Fruit fly (Drosophila melanogaster) whole organism, embryonic: Measurements from ENCODE around the gene Grx5.

Experiments used
- Asciz ChIP-seq: fragments of 200-800 bp; sonication (Bioruptor generic); optimal IDR thresholded peaks from 2 replicates; lab custom pipeline; 2017; ENCODE audit warnings: missing biosample characterization, mild to moderate bottlenecking, missing genetic modification characterization, missing genetic modification reagents
- CG10979 ChIP-seq: fragments of 200-800 bp; sonication (Bioruptor generic); optimal IDR thresholded peaks from 2 replicates; lab custom pipeline; 2018; ENCODE audit warnings: missing biosample characterization, mild to moderate bottlenecking, missing genetic modification characterization, moderate library complexity
- CG11696 ChIP-seq: fragments of 200-800 bp; sonication (Bioruptor generic); IDR thresholded peaks from 2 replicates; pipeline ENCODE4 v1.3.6; 2022; ENCODE audit warnings: missing biosample characterization, missing genetic modification characterization
- CG12391 ChIP-seq: fragments of 200-800 bp; sonication (Bioruptor generic); optimal IDR thresholded peaks from 3 replicates; lab custom pipeline; 2018; ENCODE audit warnings: missing biosample characterization, mild to moderate bottlenecking, missing genetic modification characterization, moderate library complexity
- CG13424 ChIP-seq: fragments of 200-800 bp; sonication (Bioruptor generic); optimal IDR thresholded peaks from 2 replicates; lab custom pipeline; 2019; ENCODE audit warnings: missing biosample characterization, mild to moderate bottlenecking, missing genetic modification characterization, moderate library complexity
- CG13624 ChIP-seq: fragments of 200-800 bp; sonication (Bioruptor generic); optimal IDR thresholded peaks from 2 replicates; lab custom pipeline; 2016; ENCODE audit warnings: missing biosample characterization, missing genetic modification characterization
- CG14014 ChIP-seq: fragments of 200-800 bp; sonication (Bioruptor generic); IDR thresholded peaks from 2 replicates; pipeline ENCODE4 v1.3.6; 2022; ENCODE audit warnings: missing biosample characterization, missing genetic modification characterization
- CG14710 ChIP-seq: fragments of 200-800 bp; sonication (Bioruptor generic); optimal IDR thresholded peaks from 3 replicates; lab custom pipeline; 2019; ENCODE audit warnings: missing biosample characterization, mild to moderate bottlenecking, missing genetic modification characterization, moderate library complexity
- CG15601 ChIP-seq: fragments of 200-800 bp; sonication (Bioruptor generic); optimal IDR thresholded peaks from 3 replicates; lab custom pipeline; 2019; ENCODE audit warnings: missing biosample characterization, mild to moderate bottlenecking, missing genetic modification characterization, moderate library complexity
- CG1602 ChIP-seq: fragments of 200-800 bp; sonication (Bioruptor generic); optimal IDR thresholded peaks from 3 replicates; lab custom pipeline; 2016; ENCODE audit warnings: missing biosample characterization, missing genetic modification characterization
- CG17328 ChIP-seq: fragments of 200-800 bp; sonication (Bioruptor generic); IDR thresholded peaks from 2 replicates; pipeline ENCODE4 v1.3.6; 2022; ENCODE audit warnings: missing biosample characterization, missing genetic modification characterization
- CG17829 ChIP-seq: fragments of 200-800 bp; optimal IDR thresholded peaks from 2 replicates; lab custom pipeline; 2019; ENCODE audit warnings: missing biosample characterization, mild to moderate bottlenecking, missing genetic modification characterization, moderate library complexity
- CG18011 ChIP-seq: fragments of 200-800 bp; sonication (Bioruptor generic); optimal IDR thresholded peaks from 2 replicates; lab custom pipeline; 2017; ENCODE audit warnings: missing biosample characterization, missing genetic modification characterization, mild to moderate bottlenecking, moderate library complexity, missing genotype
- CG18599 ChIP-seq: fragments of 200-800 bp; sonication (Bioruptor generic); optimal IDR thresholded peaks from 3 replicates; lab custom pipeline; 2017; ENCODE audit warnings: missing biosample characterization, missing genetic modification characterization, mild to moderate bottlenecking, moderate library complexity, missing genetic modification reagents
- CG18619 ChIP-seq: fragments of 200-800 bp; sonication (Bioruptor generic); optimal IDR thresholded peaks from 3 replicates; lab custom pipeline; 2017; ENCODE audit warnings: missing biosample characterization, mild to moderate bottlenecking, missing genetic modification characterization
- CG2712 ChIP-seq: fragments of 200-800 bp; optimal IDR thresholded peaks from 3 replicates; lab custom pipeline; 2019; ENCODE audit warnings: missing biosample characterization, mild to moderate bottlenecking, missing genetic modification characterization, moderate library complexity
- CG32767 ChIP-seq: fragments of 200-800 bp; sonication (Bioruptor generic); IDR thresholded peaks from 2 replicates; pipeline ENCODE4 v1.3.6; 2022; ENCODE audit warnings: missing biosample characterization, missing genetic modification characterization
- CG32772 ChIP-seq: fragments of 200-800 bp; sonication (Bioruptor generic); IDR thresholded peaks from 2 replicates; pipeline ENCODE4 v1.3.6; 2022; ENCODE audit warnings: missing biosample characterization, missing genetic modification characterization
- CG3838 ChIP-seq: fragments of 200-800 bp; sonication (Bioruptor generic); optimal IDR thresholded peaks from 3 replicates; lab custom pipeline; 2016; ENCODE audit warnings: missing biosample characterization, missing genetic modification characterization
- CG3847 ChIP-seq: fragments of 200-800 bp; sonication (Bioruptor generic); IDR thresholded peaks from 2 replicates; pipeline ENCODE4 v1.3.6; 2022; ENCODE audit warnings: missing biosample characterization, missing genetic modification characterization
- CG6765 ChIP-seq: fragments of 200-800 bp; sonication (Bioruptor generic); optimal IDR thresholded peaks from 3 replicates; lab custom pipeline; 2017; ENCODE audit warnings: missing biosample characterization, mild to moderate bottlenecking, missing genetic modification characterization
- CG7839 ChIP-seq: fragments of 200-800 bp; sonication (Bioruptor generic); optimal IDR thresholded peaks from 3 replicates; lab custom pipeline; 2018; ENCODE audit warnings: missing biosample characterization, mild to moderate bottlenecking, missing genetic modification characterization, moderate library complexity
- CoRest ChIP-seq: fragments of 200-800 bp; sonication (Bioruptor generic); optimal IDR thresholded peaks from 3 replicates; lab custom pipeline; 2018; ENCODE audit warnings: missing biosample characterization, mild to moderate bottlenecking, missing genetic modification characterization, moderate library complexity
- D19B ChIP-seq: fragments of 200-800 bp; sonication (Bioruptor generic); optimal IDR thresholded peaks from 2 replicates; lab custom pipeline; 2017; ENCODE audit warnings: missing biosample characterization, mild to moderate bottlenecking, missing genetic modification characterization
- Fer3 ChIP-seq: fragments of 200-800 bp; sonication (Bioruptor generic); optimal IDR thresholded peaks from 2 replicates; lab custom pipeline; 2018; ENCODE audit warnings: missing biosample characterization, mild to moderate bottlenecking, missing genetic modification characterization, moderate library complexity
- MBD-R2 ChIP-seq: fragments of 200-800 bp; sonication (Bioruptor generic); IDR thresholded peaks from 2 replicates; pipeline ENCODE4 v1.3.6; 2022; ENCODE audit warnings: missing biosample characterization, missing genetic modification characterization
- Nf-YB ChIP-seq: fragments of 200-800 bp; sonication (Bioruptor generic); optimal IDR thresholded peaks from 3 replicates; lab custom pipeline; 2019; ENCODE audit warnings: missing biosample characterization, mild to moderate bottlenecking, missing genetic modification characterization, moderate library complexity
- PHDP ChIP-seq: fragments of 200-800 bp; sonication (Bioruptor generic); optimal IDR thresholded peaks from 3 replicates; lab custom pipeline; 2018; ENCODE audit warnings: missing biosample characterization, mild to moderate bottlenecking, missing genetic modification characterization, moderate library complexity
- Ptx1 ChIP-seq: fragments of 200-800 bp; sonication (Bioruptor generic); IDR thresholded peaks from 2 replicates; pipeline ENCODE4 v1.3.6; 2022; ENCODE audit warnings: missing biosample characterization, missing genetic modification characterization
- Rfx ChIP-seq: fragments of 200-800 bp; sonication (Bioruptor generic); IDR thresholded peaks from 2 replicates; pipeline ENCODE4 v1.3.6; 2022; ENCODE audit warnings: missing biosample characterization, missing genetic modification characterization
- Sox100B ChIP-seq: fragments of 200-800 bp; sonication (Bioruptor generic); optimal IDR thresholded peaks from 3 replicates; lab custom pipeline; 2018; ENCODE audit warnings: missing biosample characterization, mild to moderate bottlenecking, missing genetic modification characterization
- Sox102F ChIP-seq: fragments of 200-800 bp; sonication (Bioruptor generic); optimal IDR thresholded peaks from 2 replicates; lab custom pipeline; 2018; ENCODE audit warnings: missing biosample characterization, mild to moderate bottlenecking, missing genetic modification characterization, moderate library complexity
- al ChIP-seq: fragments of 200-800 bp; sonication (Bioruptor generic); IDR thresholded peaks from 2 replicates; pipeline ENCODE4 v1.3.6; 2022; ENCODE audit warnings: missing biosample characterization, missing genetic modification characterization
- ap ChIP-seq: fragments of 200-800 bp; sonication (Bioruptor generic); IDR thresholded peaks from 2 replicates; pipeline ENCODE4 v1.3.6; 2022; ENCODE audit warnings: missing biosample characterization, missing genetic modification characterization
- caup ChIP-seq: fragments of 200-800 bp; sonication (Bioruptor generic); optimal IDR thresholded peaks from 3 replicates; lab custom pipeline; 2017; ENCODE audit warnings: missing biosample characterization, mild to moderate bottlenecking, missing genetic modification characterization, moderate library complexity; ENCODE audit not compliant: severe bottlenecking
- cwo ChIP-seq: fragments of 200-800 bp; sonication (Bioruptor generic); optimal IDR thresholded peaks from 3 replicates; lab custom pipeline; 2017; ENCODE audit warnings: missing biosample characterization, missing genetic modification characterization, mild to moderate bottlenecking, moderate library complexity, missing genetic modification reagents
- dpn ChIP-seq, 2 experiments: fragments of 200-800 bp; sonication (Bioruptor generic); optimal IDR thresholded peaks; 3 replicates each; lab custom pipeline; 2016; ENCODE audit warnings: missing biosample characterization in 2 of 2, missing genetic modification characterization in 2 of 2
- gem ChIP-seq: fragments of 200-800 bp; sonication (Bioruptor generic); optimal IDR thresholded peaks from 2 replicates; lab custom pipeline; 2019; ENCODE audit warnings: missing biosample characterization, mild to moderate bottlenecking, missing genetic modification characterization, moderate library complexity
- gfzf ChIP-seq: fragments of 200-800 bp; sonication (Bioruptor generic); optimal IDR thresholded peaks from 2 replicates; lab custom pipeline; 2016; ENCODE audit warnings: missing biosample characterization, mild to moderate bottlenecking, missing genetic modification characterization, moderate library complexity
- grau ChIP-seq: fragments of 200-800 bp; optimal IDR thresholded peaks from 3 replicates; lab custom pipeline; 2019; ENCODE audit warnings: missing biosample characterization, mild to moderate bottlenecking, missing genetic modification characterization, moderate library complexity
- hth ChIP-seq: fragments of >200 bp; optimal IDR thresholded peaks from 2 replicates; lab custom pipeline; 2017; ENCODE audit warnings: inconsistent platforms
- ind ChIP-seq: fragments of 200-800 bp; sonication (Bioruptor generic); optimal IDR thresholded peaks from 3 replicates; lab custom pipeline; 2016; ENCODE audit warnings: missing biosample characterization, missing genetic modification characterization
- lilli ChIP-seq: fragments of 200-800 bp; sonication (Bioruptor generic); optimal IDR thresholded peaks from 3 replicates; lab custom pipeline; 2016; ENCODE audit warnings: missing biosample characterization, missing genetic modification characterization
- lmd ChIP-seq: fragments of 200-800 bp; sonication (Bioruptor generic); IDR thresholded peaks from 2 replicates; pipeline ENCODE4 v1.3.6; 2022; ENCODE audit warnings: missing biosample characterization, missing genetic modification characterization
- odd ChIP-seq: fragments of 200-800 bp; sonication (Bioruptor generic); optimal IDR thresholded peaks from 2 replicates; lab custom pipeline; 2017; ENCODE audit warnings: missing biosample characterization, mild to moderate bottlenecking, missing genetic modification characterization
- pan ChIP-seq, 4 experiments: fragments of >200 bp in 3 of 4; fragments of 200-800 bp in 1 of 4; sonication (Bioruptor generic) in 1 of 4; optimal IDR thresholded peaks in 3 of 4; IDR thresholded peaks in 1 of 4; 2 replicates each; pipeline versions ENCODE4 v1.3.6 to Lab custom; 2017 to 2022; ENCODE audit warnings: missing biosample characterization in 2 of 4, missing genetic modification characterization in 2 of 4, mixed read lengths in 1 of 4
- row ChIP-seq: fragments of 200-800 bp; sonication (Bioruptor generic); IDR thresholded peaks from 3 replicates; pipeline ENCODE4 v1.3.6; 2022; ENCODE audit warnings: missing biosample characterization, missing genetic modification characterization
- sisA ChIP-seq: fragments of 200-800 bp; sonication (Bioruptor generic); IDR thresholded peaks from 2 replicates; pipeline ENCODE4 v1.3.6; 2022; ENCODE audit warnings: missing biosample characterization, missing genetic modification characterization

Gene Grx5

dm6 chrX:14840417-14840872 is 2.4 kb upstream of the Grx5 start (continued):
- TF ChIP-seq CG32767 (GFP tag; lab: Robert Waterston, UW) (0 out of 2 replicates have a peak, but pooled peaks have one; percentile 15), odd (GFP tag; lab: Kevin White, UChicago) (peak; percentile 9), CG13424 (tag; lab: Kevin White, UChicago) (peak; percentile 46), CG10979 (tag; lab: Kevin White, UChicago) (peak; percentile 56), CG2712 (peak; percentile 59), ap (GFP tag; lab: Robert Waterston, UW) (0 out of 2 replicates have a peak, but pooled peaks have one; percentile 20), CG32772 (GFP tag; lab: Robert Waterston, UW) (peak; percentile 23; the same call in 1 of the 2 replicates), lilli (peak; percentile 16), al (peak; percentile 27; the same call in 1 of the 2 replicates), CG15601 (tag; lab: Kevin White, UChicago) (peak; percentile 7), dpn (GFP tag; optimal IDR thresholded peaks at IDR 0.05; lab: Kevin White, UChicago) (peak in 1 of 2 experiments; percentile 36), CG14014 (GFP tag; lab: Robert Waterston, UW) (0 out of 2 replicates have a peak, but pooled peaks have one; percentile 22), row (GFP tag; lab: Robert Waterston, UW) (peak; percentile 58), sisA (no peak), grau (peak; percentile 68), lmd (peak; percentile 47; the same call in 1 of the 2 replicates), ind (GFP tag; lab: Kevin White, UChicago) (peak; percentile 20), CG18011 (GFP tag; lab: Kevin White, UChicago) (no peak), CG7839 (tag; lab: Kevin White, UChicago) (peak; percentile 74), gfzf (GFP tag; lab: Kevin White, UChicago) (no peak), Rfx (GFP tag; lab: Robert Waterston, UW) (peak; percentile 49), Fer3 (tag; lab: Kevin White, UChicago) (peak; percentile 60), D19B (peak; percentile 6), hth (no peak), CG11696 (GFP tag; lab: Robert Waterston, UW) (0 out of 2 replicates have a peak, but pooled peaks have one; percentile 19), CG17328 (GFP tag; lab: Robert Waterston, UW) (peak; percentile 23; the same call in 1 of the 2 replicates), CG13624 (GFP tag; lab: Kevin White, UChicago) (no peak), CG12391 (tag; lab: Kevin White, UChicago) (peak; percentile 63), MBD-R2 (peak; percentile 21; the same call in 1 of the 2 replicates), CG3847 (GFP tag; lab: Robert Waterston, UW) (peak; percentile 37), CG17829 (tag; lab: Kevin White, UChicago) (peak; percentile 42), Nf-YB (peak; percentile 3), PHDP (tag; lab: Kevin White, UChicago) (peak; percentile 63), gem (tag; lab: Kevin White, UChicago) (peak; percentile 81), caup (GFP tag; lab: Kevin White, UChicago) (peak; percentile 21), Sox100B (GFP tag; lab: Kevin White, UChicago) (peak; percentile 39), CoRest (peak; percentile 67), Asciz (GFP tag; lab: Kevin White, UChicago) (peak; percentile 33), Sox102F (GFP tag; lab: Kevin White, UChicago) (peak; percentile 63), cwo (GFP tag; lab: Kevin White, UChicago) (peak; percentile 26), CG18599 (GFP tag; lab: Kevin White, UChicago) (peak; percentile 41), Ptx1 (0 out of 2 replicates have a peak, but pooled peaks have one; percentile 11), CG1602 (GFP tag; lab: Kevin White, UChicago) (peak; percentile 16), CG6765 (GFP tag; lab: Kevin White, UChicago) (no peak), CG3838 (no peak), CG14710 (tag; lab: Kevin White, UChicago) (peak; percentile 24), CG18619 (GFP tag; lab: Kevin White, UChicago) (peak; percentile 22), pan (optimal IDR thresholded peaks at IDR 0.05; lab: Kevin White, UChicago) (no peak), pan (GFP tag; optimal IDR thresholded peaks at IDR 0.05 in 1 of 2, IDR thresholded peaks at IDR 0.05 in 1 of 2) (peak in 1 of 2 experiments; percentile 58)
